Fruit fly (Drosophila melanogaster) whole organism, embryonic: ENCODE data around the gene ppk24.

ENCODE experiments used
- Asciz ChIP-seq: fragments of 200-800 bp; sonication (Bioruptor generic); optimal IDR thresholded peaks from 2 replicates; lab custom pipeline; 2017; ENCODE audit warnings: missing biosample characterization, mild to moderate bottlenecking, missing genetic modification characterization, missing genetic modification reagents
- Awh ChIP-seq: fragments of 200-800 bp; sonication (Bioruptor generic); IDR thresholded peaks from 2 replicates; pipeline ENCODE4, ENCODE4 v1.3.6; 2022; ENCODE audit warnings: missing biosample characterization, missing genetic modification characterization
- CG12071 ChIP-seq: fragments of 200-800 bp; sonication (Bioruptor generic); optimal IDR thresholded peaks from 3 replicates; lab custom pipeline; 2018; ENCODE audit warnings: missing biosample characterization, mild to moderate bottlenecking, missing genetic modification characterization
- CG12769 ChIP-seq: fragments of 200-800 bp; sonication (Bioruptor generic); optimal IDR thresholded peaks from 2 replicates; lab custom pipeline; 2019; ENCODE audit warnings: missing biosample characterization, mild to moderate bottlenecking, missing genetic modification characterization, moderate library complexity
- CG15269 ChIP-seq: fragments of 200-800 bp; sonication (Bioruptor generic); optimal IDR thresholded peaks from 2 replicates; lab custom pipeline; 2018; ENCODE audit warnings: missing biosample characterization, mild to moderate bottlenecking, missing genetic modification characterization, moderate library complexity
- CG15601 ChIP-seq: fragments of 200-800 bp; sonication (Bioruptor generic); optimal IDR thresholded peaks from 3 replicates; lab custom pipeline; 2019; ENCODE audit warnings: missing biosample characterization, mild to moderate bottlenecking, missing genetic modification characterization, moderate library complexity
- CG1603 ChIP-seq: fragments of 200-800 bp; sonication (Bioruptor generic); optimal IDR thresholded peaks from 2 replicates; lab custom pipeline; 2019; ENCODE audit warnings: missing biosample characterization, mild to moderate bottlenecking, missing genetic modification characterization, moderate library complexity
- CG17568 ChIP-seq: fragments of 200-800 bp; sonication (Bioruptor generic); optimal IDR thresholded peaks from 2 replicates; lab custom pipeline; 2018; ENCODE audit warnings: missing biosample characterization, mild to moderate bottlenecking, missing genetic modification characterization, moderate library complexity
- CG18476 ChIP-seq: fragments of 200-800 bp; sonication (Bioruptor generic); optimal IDR thresholded peaks from 2 replicates; lab custom pipeline; 2016; ENCODE audit warnings: missing biosample characterization, mild to moderate bottlenecking, missing genetic modification characterization
- CG3407 ChIP-seq: fragments of 200-800 bp; sonication (Bioruptor generic); optimal IDR thresholded peaks from 2 replicates; lab custom pipeline; 2018; ENCODE audit warnings: missing biosample characterization, mild to moderate bottlenecking, missing genetic modification characterization
- CG3995 ChIP-seq: fragments of 200-800 bp; sonication (Bioruptor generic); optimal IDR thresholded peaks from 3 replicates; lab custom pipeline; 2016; ENCODE audit warnings: missing biosample characterization, missing genetic modification characterization
- CG4404 ChIP-seq: fragments of 200-800 bp; sonication (Bioruptor generic); IDR thresholded peaks from 2 replicates; pipeline ENCODE4 v1.3.6; 2022; ENCODE audit warnings: missing biosample characterization, missing genetic modification characterization
- CG6765 ChIP-seq: fragments of 200-800 bp; sonication (Bioruptor generic); optimal IDR thresholded peaks from 3 replicates; lab custom pipeline; 2017; ENCODE audit warnings: missing biosample characterization, mild to moderate bottlenecking, missing genetic modification characterization
- CG6813 ChIP-seq: fragments of 200-800 bp; sonication (Bioruptor generic); optimal IDR thresholded peaks from 2 replicates; lab custom pipeline; 2017; ENCODE audit warnings: missing biosample characterization, missing genetic modification characterization, mild to moderate bottlenecking, moderate library complexity, missing genetic modification reagents
- CG8281 ChIP-seq: fragments of 200-800 bp; sonication (Bioruptor generic); optimal IDR thresholded peaks from 2 replicates; lab custom pipeline; 2018; ENCODE audit warnings: missing biosample characterization, mild to moderate bottlenecking, missing genetic modification characterization, moderate library complexity
- CG9437 ChIP-seq: fragments of 200-800 bp; sonication (Bioruptor generic); optimal IDR thresholded peaks from 2 replicates; lab custom pipeline; 2018; ENCODE audit warnings: missing biosample characterization, mild to moderate bottlenecking, missing genetic modification characterization
- CG9876 ChIP-seq: fragments of 200-800 bp; sonication (Bioruptor generic); optimal IDR thresholded peaks from 2 replicates; lab custom pipeline; 2016; ENCODE audit warnings: missing biosample characterization, missing genetic modification characterization
- Dip3 ChIP-seq: fragments of 200-800 bp; sonication (Bioruptor generic); optimal IDR thresholded peaks from 3 replicates; lab custom pipeline; 2016; ENCODE audit warnings: missing biosample characterization, missing genetic modification characterization
- Hsf ChIP-seq: fragments of 200-800 bp; sonication (Bioruptor generic); optimal IDR thresholded peaks from 3 replicates; lab custom pipeline; 2016; ENCODE audit warnings: missing biosample characterization, missing genetic modification characterization
- MTF-1 ChIP-seq: fragments of 200-800 bp; sonication (Bioruptor generic); optimal IDR thresholded peaks from 2 replicates; lab custom pipeline; 2018; ENCODE audit warnings: missing biosample characterization, mild to moderate bottlenecking, missing genetic modification characterization, borderline replicate concordance
- Med ChIP-seq: fragments of 200-800 bp; sonication (Bioruptor generic); peaks from one replicate; lab custom pipeline; 2016; ENCODE audit warnings: missing biosample characterization, missing genetic modification characterization, mild to moderate bottlenecking, inconsistent platforms, moderate library complexity
- NFAT ChIP-seq: fragments of 200-800 bp; sonication (Bioruptor generic); IDR thresholded peaks from 2 replicates; pipeline ENCODE4 v1.3.6; 2022; ENCODE audit warnings: missing biosample characterization, missing genetic modification characterization
- Pdp1 ChIP-seq, 2 experiments: fragments of 200-800 bp; sonication (Bioruptor generic); optimal IDR thresholded peaks; 3 replicates each; lab custom pipeline; 2016; ENCODE audit warnings: missing biosample characterization in 2 of 2, missing genetic modification characterization in 2 of 2, mild to moderate bottlenecking in 1 of 2, moderate library complexity in 1 of 2
- Sox102F ChIP-seq: fragments of 200-800 bp; sonication (Bioruptor generic); optimal IDR thresholded peaks from 2 replicates; lab custom pipeline; 2018; ENCODE audit warnings: missing biosample characterization, mild to moderate bottlenecking, missing genetic modification characterization, moderate library complexity
- ap ChIP-seq: fragments of 200-800 bp; sonication (Bioruptor generic); IDR thresholded peaks from 2 replicates; pipeline ENCODE4 v1.3.6; 2022; ENCODE audit warnings: missing biosample characterization, missing genetic modification characterization
- corto ChIP-seq: fragments of 200-800 bp; sonication (Bioruptor generic); optimal IDR thresholded peaks from 2 replicates; lab custom pipeline; 2016; ENCODE audit warnings: missing biosample characterization, mild to moderate bottlenecking, missing genetic modification characterization, moderate library complexity
- dmrt99B ChIP-seq: fragments of 200-800 bp; sonication (Bioruptor generic); optimal IDR thresholded peaks from 2 replicates; lab custom pipeline; 2018; ENCODE audit warnings: missing biosample characterization, mild to moderate bottlenecking, missing genetic modification characterization, moderate library complexity
- emc ChIP-seq: fragments of 200-800 bp; sonication (Bioruptor generic); optimal IDR thresholded peaks from 2 replicates; lab custom pipeline; 2016; ENCODE audit warnings: missing biosample characterization, missing genetic modification characterization
- gce ChIP-seq: fragments of 200-800 bp; sonication (Bioruptor generic); IDR thresholded peaks from 3 replicates; pipeline ENCODE4 v1.3.6; 2022; ENCODE audit warnings: missing biosample characterization, missing genetic modification characterization
- lab ChIP-seq: fragments of 200-800 bp; sonication (Bioruptor generic); optimal IDR thresholded peaks from 3 replicates; lab custom pipeline; 2017; ENCODE audit warnings: missing biosample characterization, missing genetic modification characterization, mild to moderate bottlenecking, moderate library complexity, missing genetic modification reagents
- lmd ChIP-seq: fragments of 200-800 bp; sonication (Bioruptor generic); IDR thresholded peaks from 2 replicates; pipeline ENCODE4 v1.3.6; 2022; ENCODE audit warnings: missing biosample characterization, missing genetic modification characterization
- mirr ChIP-seq: fragments of 200-800 bp; sonication (Bioruptor generic); optimal IDR thresholded peaks from 3 replicates; lab custom pipeline; 2018; ENCODE audit warnings: missing biosample characterization, mild to moderate bottlenecking, missing genetic modification characterization
- oc ChIP-seq: fragments of 200-800 bp; sonication (Bioruptor generic); optimal IDR thresholded peaks from 2 replicates; lab custom pipeline; 2018; ENCODE audit warnings: missing biosample characterization, mild to moderate bottlenecking, missing genetic modification characterization, moderate library complexity
- otp ChIP-seq: fragments of 200-800 bp; sonication (Bioruptor generic); IDR thresholded peaks from 3 replicates; pipeline ENCODE4, ENCODE4 v1.3.6; 2022; ENCODE audit warnings: missing biosample characterization, missing genetic modification characterization
- pan ChIP-seq, 4 experiments: fragments of >200 bp in 3 of 4; fragments of 200-800 bp in 1 of 4; sonication (Bioruptor generic) in 1 of 4; optimal IDR thresholded peaks in 3 of 4; IDR thresholded peaks in 1 of 4; 2 replicates each; pipeline versions ENCODE4 v1.3.6 to Lab custom; 2017 to 2022; ENCODE audit warnings: missing biosample characterization in 2 of 4, missing genetic modification characterization in 2 of 4, mixed read lengths in 1 of 4
- pros ChIP-seq: fragments of 200-800 bp; sonication (Bioruptor generic); optimal IDR thresholded peaks from 3 replicates; lab custom pipeline; 2019; ENCODE audit warnings: missing biosample characterization, mild to moderate bottlenecking, missing genetic modification characterization, moderate library complexity
- ranshi ChIP-seq: fragments of 200-800 bp; sonication (Bioruptor generic); IDR thresholded peaks from 2 replicates; pipeline ENCODE4 v1.3.6; 2022; ENCODE audit warnings: missing biosample characterization, missing genetic modification characterization
- sd ChIP-seq: fragments of 200-800 bp; sonication (Bioruptor generic); optimal IDR thresholded peaks from 3 replicates; lab custom pipeline; 2018; ENCODE audit warnings: missing biosample characterization, mild to moderate bottlenecking, missing genetic modification characterization, moderate library complexity
- sens ChIP-seq: fragments of 200-800 bp; sonication (Bioruptor generic); peaks from one replicate; lab custom pipeline; 2016; ENCODE audit warnings: missing biosample characterization, missing genetic modification characterization
- seq ChIP-seq: fragments of 200-800 bp; sonication (Bioruptor generic); IDR thresholded peaks from 2 replicates; pipeline ENCODE4 v1.3.6; 2022; ENCODE audit warnings: missing biosample characterization, missing genetic modification characterization
- usp ChIP-seq: fragments of >200 bp; optimal IDR thresholded peaks from 2 replicates; lab custom pipeline; 2017; ENCODE audit warnings: missing biosample characterization, missing genetic modification characterization
- vvl ChIP-seq: fragments of 200-800 bp; sonication (Bioruptor generic); IDR thresholded peaks from 2 replicates; pipeline ENCODE4 v1.3.6; 2022; ENCODE audit warnings: missing biosample characterization, missing genetic modification characterization
- zfh2 ChIP-seq: fragments of 200-800 bp; sonication (Bioruptor generic); optimal IDR thresholded peaks from 2 replicates; lab custom pipeline; 2016; ENCODE audit warnings: missing biosample characterization, missing genetic modification characterization

The ppk24 gene

DNA sequence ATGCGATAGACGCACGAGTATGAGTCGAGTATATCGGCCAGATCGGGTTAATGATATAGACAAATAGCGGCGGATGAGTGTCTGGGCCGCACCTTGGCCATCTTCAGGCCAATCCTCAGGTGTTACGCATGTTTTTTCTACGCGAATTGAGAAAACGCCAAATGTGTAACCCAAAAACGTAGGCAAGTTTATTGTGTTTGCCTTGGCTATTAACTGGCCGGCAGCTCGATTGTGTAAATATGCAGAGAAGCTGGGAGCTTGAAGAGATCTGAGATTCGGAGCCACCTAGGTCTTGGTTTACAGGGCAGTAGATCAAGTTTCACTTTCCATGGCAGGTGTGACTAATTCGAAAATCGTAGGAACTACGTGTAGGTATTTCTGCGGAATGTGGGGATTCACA, 25.5 kb upstream of the ppk24 start (continued):
- TF ChIP-seq CG4404 (no peak), sd (tag; lab: Kevin White, UChicago) (peak; percentile 8), CG9437 (GFP tag; lab: Kevin White, UChicago) (no peak), lab (GFP tag; lab: Kevin White, UChicago) (peak; percentile 49), CG15269 (tag; lab: Kevin White, UChicago) (peak; percentile 16), zfh2 (GFP tag; lab: Kevin White, UChicago) (peak; percentile 3), Med (peak; percentile 79), seq (GFP tag; lab: Robert Waterston, UW) (0 out of 2 replicates have a peak, but pooled peaks have one; percentile 34), vvl (GFP tag; lab: Robert Waterston, UW) (0 out of 2 replicates have a peak, but pooled peaks have one; percentile 27), CG6765 (GFP tag; lab: Kevin White, UChicago) (peak; percentile 20), Dip3 (GFP tag; lab: Kevin White, UChicago) (peak; percentile 4), gce (GFP tag; lab: Robert Waterston, UW) (no peak)

DNA sequence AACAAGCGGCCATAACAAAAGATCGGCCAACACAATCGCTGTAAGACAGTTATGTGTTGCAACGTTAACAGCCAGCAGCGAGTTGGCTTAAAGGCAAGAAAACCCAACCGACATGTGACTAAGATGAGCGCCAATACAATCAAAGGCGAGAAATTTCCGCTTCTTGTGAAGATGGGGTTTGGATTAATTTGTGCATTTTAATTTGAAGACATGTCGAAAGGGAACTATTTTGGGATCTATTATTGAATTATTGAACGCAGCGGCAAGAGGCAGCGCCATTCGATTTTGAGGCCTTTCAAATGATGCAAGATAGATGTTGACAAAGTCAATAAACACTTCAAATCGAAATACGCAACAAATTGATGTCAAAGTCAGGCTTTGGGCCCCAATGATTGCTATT, 24.4 kb upstream of the ppk24 start:
- TF ChIP-seq CG9876 (GFP tag; lab: Kevin White, UChicago) = no peak
- no peak for TF ChIP-seq ranshi (GFP tag; lab: Robert Waterston, UW)
- peak; percentile 61 for TF ChIP-seq oc
- peak; percentile 17 for TF ChIP-seq dmrt99B (tag; lab: Kevin White, UChicago)
- peak; percentile 10 for TF ChIP-seq CG12071 (GFP tag; lab: Kevin White, UChicago)
- TF ChIP-seq CG15601 (tag; lab: Kevin White, UChicago) = peak; percentile 11
- no peak for TF ChIP-seq MTF-1 (GFP tag; lab: Kevin White, UChicago)
- peak; percentile 52; the same call in 1 of the 2 replicates for TF ChIP-seq Awh (GFP tag; lab: Robert Waterston, UW)
- TF ChIP-seq CG1603 (tag; lab: Kevin White, UChicago) = peak; percentile 20
- peak; percentile 19 for TF ChIP-seq CG6813 (GFP tag; lab: Kevin White, UChicago)
- TF ChIP-seq NFAT (GFP tag; lab: Robert Waterston, UW) = no peak
- no peak for TF ChIP-seq CG12769 (tag; lab: Kevin White, UChicago)
- no peak for TF ChIP-seq ap (GFP tag; lab: Robert Waterston, UW)
- TF ChIP-seq Pdp1 (GFP tag; optimal IDR thresholded peaks at IDR 0.05; lab: Kevin White, UChicago) = peak in 1 of 2 experiments; percentile 18
- TF ChIP-seq CG18476 (GFP tag; lab: Kevin White, UChicago) = no peak
- TF ChIP-seq CG8281 (tag; lab: Kevin White, UChicago) = peak; percentile 59
- TF ChIP-seq otp (GFP tag; lab: Robert Waterston, UW) = 0 out of 3 replicates have a peak, but pooled peaks have one; percentile 25
- TF ChIP-seq CG17568 (GFP tag; lab: Kevin White, UChicago) = no peak
- no peak for TF ChIP-seq lmd (GFP tag; lab: Robert Waterston, UW)
- TF ChIP-seq pan (optimal IDR thresholded peaks at IDR 0.05; lab: Kevin White, UChicago) = no peak
- TF ChIP-seq pan (GFP tag; optimal IDR thresholded peaks at IDR 0.05 in 1 of 2, IDR thresholded peaks at IDR 0.05 in 1 of 2) = no peak
- no peak for TF ChIP-seq Hsf (GFP tag; lab: Kevin White, UChicago)
- TF ChIP-seq corto = no peak
- TF ChIP-seq sens (GFP tag; lab: Kevin White, UChicago) = peak; percentile 62
- TF ChIP-seq Asciz (GFP tag; lab: Kevin White, UChicago) = peak; percentile 26
- no peak for TF ChIP-seq emc (GFP tag; lab: Kevin White, UChicago)
- TF ChIP-seq pros (GFP tag; lab: Kevin White, UChicago) = peak; percentile 63
- no peak for TF ChIP-seq usp
- TF ChIP-seq Sox102F (GFP tag; lab: Kevin White, UChicago) = peak; percentile 16
- peak; percentile 2 for TF ChIP-seq CG3407 (GFP tag; lab: Kevin White, UChicago)
- TF ChIP-seq mirr (GFP tag; lab: Kevin White, UChicago) = no peak
- TF ChIP-seq CG3995 = no peak
